Fruit fly (Drosophila melanogaster) whole organism, embryonic: ENCODE results near the gene msps.

ENCODE experiments used
- Antp ChIP-seq: fragments of 200-800 bp; sonication (Bioruptor generic); optimal IDR thresholded peaks from 3 replicates; lab custom pipeline; 2016; ENCODE audit warnings: missing biosample characterization, missing genetic modification characterization
- Atf-2 ChIP-seq: fragments of 200-800 bp; sonication (Bioruptor generic); optimal IDR thresholded peaks from 2 replicates; lab custom pipeline; 2016; ENCODE audit warnings: missing biosample characterization, missing genetic modification characterization
- Bgb ChIP-seq: fragments of 200-800 bp; sonication (Bioruptor generic); IDR thresholded peaks from 2 replicates; pipeline ENCODE4 v1.3.6; 2022; ENCODE audit warnings: missing biosample characterization, missing genetic modification characterization; ENCODE audit not compliant: partially characterized antibody
- Bteb2 ChIP-seq: fragments of 200-800 bp; sonication (Bioruptor generic); optimal IDR thresholded peaks from 2 replicates; lab custom pipeline; 2016; ENCODE audit warnings: missing biosample characterization, missing genetic modification characterization
- CG10543 ChIP-seq: fragments of 200-800 bp; sonication (Bioruptor generic); optimal IDR thresholded peaks from 3 replicates; lab custom pipeline; 2017; ENCODE audit warnings: missing biosample characterization, mild to moderate bottlenecking, missing genetic modification characterization, moderate library complexity
- CG11504 ChIP-seq: fragments of 200-800 bp; sonication (Bioruptor generic); optimal IDR thresholded peaks from 3 replicates; lab custom pipeline; 2019; ENCODE audit warnings: missing biosample characterization, mild to moderate bottlenecking, missing genetic modification characterization, moderate library complexity
- CG11696 ChIP-seq: fragments of 200-800 bp; sonication (Bioruptor generic); IDR thresholded peaks from 2 replicates; pipeline ENCODE4 v1.3.6; 2022; ENCODE audit warnings: missing biosample characterization, missing genetic modification characterization
- CG12155 ChIP-seq: fragments of 200-800 bp; sonication (Bioruptor generic); optimal IDR thresholded peaks from 3 replicates; lab custom pipeline; 2016; ENCODE audit warnings: missing biosample characterization, missing genetic modification characterization
- CG13775 ChIP-seq: fragments of 200-800 bp; sonication (Bioruptor generic); optimal IDR thresholded peaks from 3 replicates; lab custom pipeline; 2017; ENCODE audit warnings: missing biosample characterization, mild to moderate bottlenecking, missing genetic modification characterization
- CG17186 ChIP-seq: fragments of 200-800 bp; sonication (Bioruptor generic); optimal IDR thresholded peaks from 3 replicates; lab custom pipeline; 2017; ENCODE audit warnings: missing biosample characterization, missing genetic modification reagents, missing genetic modification characterization
- CG18764 ChIP-seq: fragments of 200-800 bp; sonication (Bioruptor generic); optimal IDR thresholded peaks from 3 replicates; lab custom pipeline; 2016; ENCODE audit warnings: missing biosample characterization, missing genetic modification characterization
- CG2116 ChIP-seq: fragments of 200-800 bp; sonication (Bioruptor generic); optimal IDR thresholded peaks from 3 replicates; lab custom pipeline; 2018; ENCODE audit warnings: missing biosample characterization, mild to moderate bottlenecking, missing genetic modification characterization
- CG2678 ChIP-seq: fragments of 200-800 bp; sonication (Bioruptor generic); optimal IDR thresholded peaks from 3 replicates; lab custom pipeline; 2019; ENCODE audit warnings: missing biosample characterization, mild to moderate bottlenecking, missing genetic modification characterization, moderate library complexity
- CG30403 ChIP-seq: fragments of 200-800 bp; sonication (Bioruptor generic); optimal IDR thresholded peaks from 3 replicates; lab custom pipeline; 2016; ENCODE audit warnings: missing biosample characterization, missing genetic modification characterization
- CG3065 ChIP-seq: fragments of 200-800 bp; sonication (Bioruptor generic); optimal IDR thresholded peaks from 2 replicates; lab custom pipeline; 2016; ENCODE audit warnings: missing biosample characterization, missing genetic modification characterization
- CG4820 ChIP-seq: fragments of 200-800 bp; sonication (Bioruptor generic); optimal IDR thresholded peaks from 3 replicates; lab custom pipeline; 2016; ENCODE audit warnings: missing biosample characterization, missing genetic modification characterization
- CG8924 ChIP-seq: fragments of 200-800 bp; optimal IDR thresholded peaks from 3 replicates; lab custom pipeline; 2019; ENCODE audit warnings: missing biosample characterization, mild to moderate bottlenecking, missing genetic modification characterization, moderate library complexity
- D ChIP-seq, 2 experiments: fragments of 200-800 bp in 1 of 2; fragments of >200 bp in 1 of 2; sonication (Bioruptor generic) in 1 of 2; optimal IDR thresholded peaks; 2 replicates in 1 of 2; 3 replicates in 1 of 2; lab custom pipeline; 2017; ENCODE audit warnings: mild to moderate bottlenecking in 1 of 2, missing biosample characterization in 1 of 2, missing genetic modification characterization in 1 of 2, missing genetic modification reagents in 1 of 2
- Deaf1 ChIP-seq: fragments of 200-800 bp; optimal IDR thresholded peaks from 3 replicates; lab custom pipeline; 2019; ENCODE audit warnings: missing biosample characterization, mild to moderate bottlenecking, missing genetic modification characterization, moderate library complexity
- Elba2 ChIP-seq: fragments of 200-800 bp; sonication (Bioruptor generic); optimal IDR thresholded peaks from 3 replicates; lab custom pipeline; 2016; ENCODE audit warnings: missing biosample characterization, missing genetic modification characterization
- Ets65A ChIP-seq: fragments of 200-800 bp; sonication (Bioruptor generic); peaks from one replicate; lab custom pipeline; 2016; ENCODE audit warnings: missing biosample characterization, missing genetic modification characterization
- GATAe ChIP-seq: fragments of 200-800 bp; sonication (Bioruptor generic); conservative IDR thresholded peaks from 2 replicates; pipeline ENCODE4 v1.3.6; 2022; ENCODE audit warnings: missing biosample characterization, missing genetic modification characterization
- Gsc ChIP-seq: fragments of 200-800 bp; sonication (Bioruptor generic); IDR thresholded peaks from 2 replicates; pipeline ENCODE4 v1.3.6; 2022; ENCODE audit warnings: missing biosample characterization, missing genetic modification characterization
- HLH3B ChIP-seq: fragments of 200-800 bp; sonication (Bioruptor generic); IDR thresholded peaks from 2 replicates; pipeline ENCODE4 v1.3.6; 2022; ENCODE audit warnings: missing biosample characterization, missing genetic modification characterization
- Hand ChIP-seq: fragments of 200-800 bp; sonication (Bioruptor generic); optimal IDR thresholded peaks from 2 replicates; lab custom pipeline; 2017; ENCODE audit warnings: mild to moderate bottlenecking, missing biosample characterization, missing genetic modification reagents, missing genetic modification characterization
- Hmx ChIP-seq: fragments of 200-800 bp; sonication (Bioruptor generic); optimal IDR thresholded peaks from 2 replicates; lab custom pipeline; 2016; ENCODE audit warnings: missing biosample characterization, missing genetic modification characterization
- Poxn ChIP-seq: fragments of 200-800 bp; sonication (Bioruptor generic); IDR thresholded peaks from 2 replicates; pipeline ENCODE4 v1.3.6; 2022; ENCODE audit warnings: missing biosample characterization, missing genetic modification characterization
- Rx ChIP-seq: fragments of 200-800 bp; sonication (Bioruptor generic); IDR thresholded peaks from 2 replicates; pipeline ENCODE4 v1.3.6; 2022; ENCODE audit warnings: missing biosample characterization, missing genetic modification characterization
- ara ChIP-seq: fragments of 200-800 bp; sonication (Bioruptor generic); IDR thresholded peaks from 2 replicates; pipeline ENCODE4 v1.3.6; 2022; ENCODE audit warnings: missing biosample characterization, missing genetic modification characterization
- ase ChIP-seq: fragments of 200-800 bp; sonication (Bioruptor generic); IDR thresholded peaks from 3 replicates; pipeline ENCODE4 v1.3.6; 2022; ENCODE audit warnings: missing biosample characterization, missing genetic modification characterization
- az2 ChIP-seq: fragments of 200-800 bp; sonication (Bioruptor generic); optimal IDR thresholded peaks from 3 replicates; lab custom pipeline; 2016; ENCODE audit warnings: missing biosample characterization, missing genetic modification characterization
- bowl ChIP-seq: fragments of 200-800 bp; sonication (Bioruptor generic); IDR thresholded peaks from 2 replicates; pipeline ENCODE4 v1.3.6; 2022; ENCODE audit warnings: missing biosample characterization, missing genetic modification characterization
- croc ChIP-seq: fragments of 200-800 bp; sonication (Bioruptor generic); conservative IDR thresholded peaks from 3 replicates; pipeline ENCODE4 v1.3.6; 2022; ENCODE audit warnings: missing biosample characterization, missing genetic modification characterization
- dati ChIP-seq: fragments of 200-800 bp; sonication (Bioruptor generic); IDR thresholded peaks from 2 replicates; pipeline ENCODE4 v1.3.6; 2022; ENCODE audit warnings: missing biosample characterization, missing genetic modification characterization
- exex ChIP-seq: fragments of 200-800 bp; sonication (Bioruptor generic); optimal IDR thresholded peaks from 4 replicates; lab custom pipeline; 2018; ENCODE audit warnings: missing biosample characterization, mild to moderate bottlenecking, missing genetic modification characterization, moderate library complexity
- fd102C ChIP-seq: fragments of 200-800 bp; sonication (Bioruptor generic); optimal IDR thresholded peaks from 2 replicates; lab custom pipeline; 2018; ENCODE audit warnings: missing biosample characterization, mild to moderate bottlenecking, missing genetic modification characterization, moderate library complexity
- h ChIP-seq: fragments of >200 bp; optimal IDR thresholded peaks from 2 replicates; lab custom pipeline; 2017
- hbn ChIP-seq: fragments of 200-800 bp; sonication (Bioruptor generic); IDR thresholded peaks from 2 replicates; pipeline ENCODE4 v1.3.6; 2022; ENCODE audit warnings: missing biosample characterization, missing genetic modification characterization; ENCODE audit not compliant: partially characterized antibody
- knrl ChIP-seq: fragments of 200-800 bp; sonication (Bioruptor generic); IDR thresholded peaks from 3 replicates; pipeline ENCODE4 v1.3.6; 2022; ENCODE audit warnings: missing biosample characterization, missing genetic modification characterization; ENCODE audit not compliant: partially characterized antibody
- maf-S ChIP-seq: fragments of 200-800 bp; sonication (Bioruptor generic); optimal IDR thresholded peaks from 2 replicates; lab custom pipeline; 2016; ENCODE audit warnings: missing biosample characterization, missing genetic modification characterization
- p53 ChIP-seq: fragments of 200-800 bp; sonication (Bioruptor generic); optimal IDR thresholded peaks from 2 replicates; lab custom pipeline; 2016; ENCODE audit warnings: missing biosample characterization, missing genetic modification characterization
- pb ChIP-seq: fragments of 200-800 bp; sonication (Bioruptor generic); optimal IDR thresholded peaks from 3 replicates; lab custom pipeline; 2016; ENCODE audit warnings: missing biosample characterization, missing genetic modification characterization
- pros ChIP-seq: fragments of 200-800 bp; sonication (Bioruptor generic); optimal IDR thresholded peaks from 3 replicates; lab custom pipeline; 2019; ENCODE audit warnings: missing biosample characterization, mild to moderate bottlenecking, missing genetic modification characterization, moderate library complexity
- salm ChIP-seq: fragments of 200-800 bp; sonication (Bioruptor generic); optimal IDR thresholded peaks from 2 replicates; lab custom pipeline; 2018; ENCODE audit warnings: missing biosample characterization, mild to moderate bottlenecking, missing genetic modification characterization
- shn ChIP-seq: fragments of 200-800 bp; sonication (Bioruptor generic); optimal IDR thresholded peaks from 3 replicates; lab custom pipeline; 2016; ENCODE audit warnings: missing biosample characterization, missing genetic modification characterization
- slou ChIP-seq: fragments of 200-800 bp; sonication (Bioruptor generic); optimal IDR thresholded peaks from 3 replicates; lab custom pipeline; 2016; ENCODE audit warnings: missing biosample characterization, missing genetic modification characterization
- so ChIP-seq: fragments of 200-800 bp; sonication (Bioruptor generic); IDR thresholded peaks from 3 replicates; pipeline ENCODE4 v1.3.6; 2022; ENCODE audit warnings: missing biosample characterization, missing genetic modification characterization
- sug ChIP-seq: fragments of 200-800 bp; optimal IDR thresholded peaks from 2 replicates; lab custom pipeline; 2019; ENCODE audit warnings: missing biosample characterization, mild to moderate bottlenecking, missing genetic modification characterization, moderate library complexity
- tio ChIP-seq: fragments of 200-800 bp; sonication (Bioruptor generic); optimal IDR thresholded peaks from 2 replicates; lab custom pipeline; 2017; ENCODE audit warnings: missing biosample characterization, missing genetic modification characterization, inconsistent platforms

The msps gene

dm6 chr3R:16071689-16072580 lies 21.3 kb downstream of the msps start (continued):
- no peak for TF ChIP-seq Hand (GFP tag; lab: Kevin White, UChicago)
- peak; percentile 39 for TF ChIP-seq Deaf1 (tag; lab: Kevin White, UChicago)
- TF ChIP-seq maf-S = no peak
- TF ChIP-seq ara (GFP tag; lab: Robert Waterston, UW) = peak; percentile 92
- TF ChIP-seq Hmx = no peak

- no peak for TF ChIP-seq Gsc (GFP tag; lab: Robert Waterston, UW)
- TF ChIP-seq CG11696 (GFP tag; lab: Robert Waterston, UW) = 0 out of 2 replicates have a peak, but pooled peaks have one; percentile 3
- no peak for TF ChIP-seq sug (tag; lab: Kevin White, UChicago)
- TF ChIP-seq Bteb2 = no peak
- no peak for TF ChIP-seq croc
- no peak for TF ChIP-seq CG2678 (tag; lab: Kevin White, UChicago)
- TF ChIP-seq CG11504 (tag; lab: Kevin White, UChicago) = peak; percentile 98
- no peak for TF ChIP-seq shn (GFP tag; lab: Kevin White, UChicago)
- TF ChIP-seq bowl = 0 out of 2 replicates have a peak, but pooled peaks have one; percentile 18
- TF ChIP-seq exex = no peak
- no peak for TF ChIP-seq CG10543 (GFP tag; lab: Kevin White, UChicago)
- TF ChIP-seq CG4820 (GFP tag; lab: Kevin White, UChicago) = no peak
- no peak for TF ChIP-seq GATAe (GFP tag; lab: Robert Waterston, UW)
- TF ChIP-seq Atf-2 = no peak
- TF ChIP-seq CG18764 (GFP tag; lab: Kevin White, UChicago) = no peak
- no peak for TF ChIP-seq CG12155 (GFP tag; lab: Kevin White, UChicago)
- TF ChIP-seq Ets65A (GFP tag; lab: Kevin White, UChicago) = no peak
- peak; percentile 24 for TF ChIP-seq az2
- TF ChIP-seq CG17186 (GFP tag; lab: Kevin White, UChicago) = no peak
- TF ChIP-seq dati = no peak
- TF ChIP-seq CG3065 (GFP tag; lab: Kevin White, UChicago) = peak; percentile 34
- TF ChIP-seq Rx = no peak
- TF ChIP-seq CG30403 (GFP tag; lab: Kevin White, UChicago) = no peak
- no peak for TF ChIP-seq pb (GFP tag; lab: Kevin White, UChicago)
- TF ChIP-seq D (optimal IDR thresholded peaks at IDR 0.05; lab: Kevin White, UChicago) = no peak
- TF ChIP-seq D (GFP tag; optimal IDR thresholded peaks at IDR 0.05; lab: Kevin White, UChicago) = no peak
Observed at dm6 chr3R:16072581-16072908, 21.9 kb downstream of the msps start.

DNA sequence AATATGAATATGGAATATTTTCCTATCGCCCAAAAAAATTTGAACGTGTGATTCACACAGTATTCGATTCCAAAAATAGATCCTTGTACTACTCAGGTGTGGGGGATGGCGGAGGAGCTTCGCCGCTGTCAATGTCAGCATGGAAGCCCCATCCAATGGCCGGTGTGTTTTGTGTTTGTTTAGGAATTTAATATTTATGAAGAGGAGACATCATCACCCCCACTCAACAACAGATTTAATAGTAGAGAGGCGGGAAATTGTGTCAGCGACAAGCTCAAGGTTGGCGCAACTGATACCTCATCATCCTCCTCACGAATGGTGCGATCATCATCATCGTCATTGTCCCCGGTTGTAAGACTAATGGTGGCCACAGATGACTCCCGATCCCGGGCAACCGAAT lies 23.5 kb downstream of the msps start:
- TF ChIP-seq knrl (GFP tag; lab: Robert Waterston, UW) (no peak), hbn (GFP tag; lab: Robert Waterston, UW) (no peak), CG11504 (tag; lab: Kevin White, UChicago) (peak; percentile 3), Bgb (GFP tag; lab: Robert Waterston, UW) (no peak), CG8924 (tag; lab: Kevin White, UChicago) (no peak), CG2116 (GFP tag; lab: Kevin White, UChicago) (no peak), Poxn (GFP tag; lab: Robert Waterston, UW) (no peak), HLH3B (no peak), salm (tag; lab: Kevin White, UChicago) (no peak), fd102C (GFP tag; lab: Kevin White, UChicago) (no peak), Elba2 (GFP tag; lab: Kevin White, UChicago) (no peak), tio (GFP tag; lab: Kevin White, UChicago) (no peak), Antp (no peak), pros (GFP tag; lab: Kevin White, UChicago) (no peak), CG10543 (GFP tag; lab: Kevin White, UChicago) (peak; percentile 12), CG13775 (no peak), ase (GFP tag; lab: Robert Waterston, UW) (no peak), slou (GFP tag; lab: Kevin White, UChicago) (no peak), p53 (no peak), h (lab: Kevin White, UChicago) (no peak), so (GFP tag; lab: Robert Waterston, UW) (peak; percentile 85)
